Fruit fly (Drosophila melanogaster) whole organism, pupa: Measurements from ENCODE around the gene CG14086.

Source experiments
- CG10348 ChIP-seq: fragments of 200-800 bp; sonication (Bioruptor generic); IDR thresholded peaks from 2 replicates; pipeline ENCODE4 v1.3.6; 2022; ENCODE audit warnings: missing biosample characterization, missing genetic modification characterization
- CG13204 ChIP-seq: fragments of 200-800 bp; sonication (Bioruptor generic); optimal IDR thresholded peaks from 2 replicates; lab custom pipeline; 2018; ENCODE audit warnings: missing biosample characterization, mild to moderate bottlenecking, missing genetic modification characterization, moderate library complexity
- CG9948 ChIP-seq: fragments of 200-800 bp; sonication (Bioruptor generic); optimal IDR thresholded peaks from 2 replicates; lab custom pipeline; 2018; ENCODE audit warnings: missing biosample characterization, mild to moderate bottlenecking, missing genetic modification characterization, moderate library complexity

DNA sequence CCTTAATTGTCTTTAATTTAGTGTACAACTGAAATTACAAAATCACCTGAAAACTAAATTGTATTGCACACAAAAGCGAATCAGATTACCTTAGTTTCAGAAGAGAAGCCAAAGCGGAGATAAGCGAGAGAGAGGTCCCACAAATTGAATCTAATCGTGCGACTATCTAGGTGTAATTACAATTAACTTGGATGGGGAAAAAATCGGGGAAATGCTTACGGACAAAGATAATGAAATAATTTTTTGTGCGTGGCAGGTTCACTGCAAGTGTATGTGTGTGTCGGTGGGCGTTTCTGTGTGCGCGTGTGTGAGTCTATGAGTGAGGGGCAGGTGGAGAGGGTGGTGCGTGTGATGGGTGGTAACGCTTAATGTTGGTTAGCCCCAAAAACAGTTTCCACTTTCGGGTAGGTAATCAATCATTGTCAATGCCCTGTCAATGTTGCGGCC lies 47.2 kb upstream of the CG14086 start:
- TF ChIP-seq CG13204 (GFP tag; lab: Kevin White, UChicago) (no peak), CG10348 (GFP tag; lab: Robert Waterston, UW) (no peak), CG9948 (no peak)
